Worm (Caenorhabditis elegans): ENCODE results near the gene C01G10.9.

ce11 chrV:15090457-15090856, 8.1 kb downstream of the C01G10.9 start, which contains the start of gene C01G10.17:
- TF ChIP-seq mdl-1 (tag; optimal IDR thresholded peaks at IDR 0.05), result no peak
- TF ChIP-seq vab-15 (tag; optimal IDR thresholded peaks at IDR 0.05), result no peak
- TF ChIP-seq sptf-1 (tag; optimal IDR thresholded peaks at IDR 0.05), result no peak
- no peak for TF ChIP-seq nhr-28 (tag; optimal IDR thresholded peaks at IDR 0.05)
- no peak for TF ChIP-seq nhr-71 (tag; optimal IDR thresholded peaks at IDR 0.05)
- no peak for TF ChIP-seq nhr-76 (tag; optimal IDR thresholded peaks at IDR 0.05)
- no peak for TF ChIP-seq ama-1 (optimal IDR thresholded peaks at IDR 0.05)
- TF ChIP-seq fos-1 (tag; optimal IDR thresholded peaks at IDR 0.05), result no peak
- TF ChIP-seq alr-1 (tag; optimal IDR thresholded peaks at IDR 0.05; ENCODE audit: borderline replicate concordance), result no peak

Data from whole organism, L1 larva.